Worm (Caenorhabditis elegans) whole organism, early embryonic: ENCODE results near the gene znf-706.
"Not testable (repeated sequence)": the region's sequence is repeated elsewhere in the genome, so short reads cannot be mapped to it uniquely, and the experiment has no call there.

Experiments
- B0310.2 ChIP-seq: sonication (generic microtip); optimal IDR thresholded peaks from 2 replicates; lab custom pipeline; 2016; ENCODE audit warnings: mild to moderate bottlenecking, missing genetic modification characterization, missing compliant biosample characterization
- F13C5.2 ChIP-seq: sonication (generic microtip); optimal IDR thresholded peaks from 2 replicates; lab custom pipeline; 2017; ENCODE audit warnings: mild to moderate bottlenecking, missing genetic modification characterization, inconsistent platforms, missing compliant biosample characterization
- aly-1 ChIP-seq: sonication (generic microtip); optimal IDR thresholded peaks from 2 replicates; lab custom pipeline; 2016; ENCODE audit warnings: missing genetic modification characterization, missing compliant biosample characterization
- ama-1 ChIP-seq: fragments of 150-350 bp; optimal IDR thresholded peaks from 2 replicates; lab custom pipeline; 2014
- ceh-13 ChIP-seq: fragments of 200-800 bp; sonication (Bioruptor generic); optimal IDR thresholded peaks from 2 replicates; lab custom pipeline; 2018; ENCODE audit warnings: mild to moderate bottlenecking, missing genetic modification characterization, missing compliant biosample characterization
- ets-7 ChIP-seq: sonication (generic microtip); optimal IDR thresholded peaks from 2 replicates; lab custom pipeline; 2016; ENCODE audit warnings: missing genotype, missing genetic modification characterization, missing compliant biosample characterization
- flt-1 ChIP-seq: fragments of 200-800 bp; sonication (Bioruptor generic); IDR thresholded peaks from 2 replicates; pipeline ENCODE4 v1.3.6; 2022; ENCODE audit warnings: missing genetic modification characterization, missing compliant biosample characterization
- hmbx-1 ChIP-seq: sonication (generic microtip); optimal IDR thresholded peaks from 2 replicates; lab custom pipeline; 2016; ENCODE audit warnings: mild to moderate bottlenecking, missing genetic modification characterization, missing compliant biosample characterization
- hmg-4 ChIP-seq: fragments of 200-800 bp; sonication (Bioruptor generic); optimal IDR thresholded peaks from 2 replicates; lab custom pipeline; 2018; ENCODE audit warnings: mild to moderate bottlenecking, missing genetic modification characterization, missing compliant biosample characterization
- hnd-1 ChIP-seq: sonication (generic microtip); optimal IDR thresholded peaks from 2 replicates; lab custom pipeline; 2016; ENCODE audit warnings: missing genetic modification characterization, missing compliant biosample characterization
- scrt-1 ChIP-seq: fragments of 200-800 bp; sonication (Bioruptor generic); IDR thresholded peaks from 2 replicates; pipeline ENCODE4 v1.3.6; 2022; ENCODE audit warnings: missing genetic modification characterization, missing compliant biosample characterization
- tbx-11 ChIP-seq: fragments of 200-800 bp; sonication (Bioruptor generic); IDR thresholded peaks from 2 replicates; pipeline ENCODE4 v1.3.6; 2022; ENCODE audit warnings: missing genetic modification characterization, missing compliant biosample characterization
- tbx-37 ChIP-seq: fragments of 200-800 bp; sonication (Bioruptor generic); conservative IDR thresholded peaks from 2 replicates; pipeline ENCODE4 v1.3.6; 2022; ENCODE audit warnings: missing genetic modification reagents, missing genetic modification characterization, missing compliant biosample characterization
- tra-4 ChIP-seq: sonication (generic microtip); optimal IDR thresholded peaks from 2 replicates; lab custom pipeline; 2017; ENCODE audit warnings: missing genetic modification characterization, missing compliant biosample characterization

- not testable (repeated sequence) for TF ChIP-seq ama-1; flt-1 (GFP tag; lab: Robert Waterston, UW); F13C5.2 (tag; lab: Kevin White, UChicago); scrt-1 (GFP tag; lab: Robert Waterston, UW); hmg-4; tra-4 (tag; lab: Kevin White, UChicago); ceh-13 (GFP tag; lab: Kevin White, UChicago); tbx-37; ets-7; aly-1 (tag; lab: Kevin White, UChicago); B0310.2 (tag; lab: Kevin White, UChicago); hnd-1 (tag; lab: Kevin White, UChicago); hmbx-1 (tag; lab: Kevin White, UChicago); tbx-11 (GFP tag; lab: Robert Waterston, UW)
Observed at ce11 chrIV:9067277-9068197, 28.5 kb downstream of the znf-706 start.
